Worm (Caenorhabditis elegans) whole organism, mixed stage, embryonic: ENCODE data around the gene F53G2.3.

ENCODE experiments used
- M03D4.4 ChIP-seq: sonication (generic microtip); optimal IDR thresholded peaks from 2 replicates; lab custom pipeline; 2017; ENCODE audit warnings: mild to moderate bottlenecking, missing genetic modification characterization, missing compliant biosample characterization
- bed-3 ChIP-seq: fragments of 200-800 bp; sonication (Bioruptor generic); optimal IDR thresholded peaks from 3 replicates; lab custom pipeline; 2018; ENCODE audit warnings: mild to moderate bottlenecking, missing genetic modification characterization, moderate library complexity, missing compliant biosample characterization
- ceh-39 ChIP-seq: fragments of 150-350 bp; optimal IDR thresholded peaks from 2 replicates; lab custom pipeline; 2014; ENCODE audit warnings: missing biosample characterization, missing genetic modification characterization
- ceh-43 ChIP-seq: fragments of 200-800 bp; sonication (Bioruptor generic); optimal IDR thresholded peaks from 2 replicates; lab custom pipeline; 2018; ENCODE audit warnings: mild to moderate bottlenecking, missing genetic modification characterization, moderate library complexity, missing compliant biosample characterization
- ceh-83 ChIP-seq: fragments of 200-800 bp; sonication (Bioruptor generic); optimal IDR thresholded peaks from 2 replicates; lab custom pipeline; 2018; ENCODE audit warnings: mild to moderate bottlenecking, missing genetic modification characterization, missing compliant biosample characterization
- ces-1 ChIP-seq: fragments of 150-350 bp; optimal IDR thresholded peaks from 2 replicates; lab custom pipeline; 2014; ENCODE audit warnings: missing biosample characterization, missing genetic modification reagents, missing genetic modification characterization
- cnd-1 ChIP-seq: fragments of 200-800 bp; sonication (Bioruptor generic); optimal IDR thresholded peaks from 2 replicates; lab custom pipeline; 2018; ENCODE audit warnings: mild to moderate bottlenecking, missing genetic modification characterization, missing compliant biosample characterization
- drap-1 ChIP-seq: fragments of 200-800 bp; sonication (Bioruptor generic); optimal IDR thresholded peaks from 3 replicates; lab custom pipeline; 2018; ENCODE audit warnings: mild to moderate bottlenecking, missing genetic modification characterization, missing compliant biosample characterization
- elt-1 ChIP-seq: sonication (generic microtip); optimal IDR thresholded peaks from 2 replicates; lab custom pipeline; 2017; ENCODE audit warnings: missing genetic modification characterization, mild to moderate bottlenecking, missing compliant biosample characterization, antibody characterized with exemption, moderate library complexity, borderline replicate concordance; ENCODE audit not compliant: insufficient read depth
- flh-1 ChIP-seq: fragments of 200-800 bp; sonication (Bioruptor generic); optimal IDR thresholded peaks from 2 replicates; lab custom pipeline; 2018; ENCODE audit warnings: mild to moderate bottlenecking, missing genetic modification characterization, moderate library complexity, missing compliant biosample characterization
- ham-2 ChIP-seq: fragments of 200-800 bp; sonication (Bioruptor generic); optimal IDR thresholded peaks from 2 replicates; lab custom pipeline; 2018; ENCODE audit warnings: mild to moderate bottlenecking, missing genetic modification characterization, missing compliant biosample characterization
- hlh-1 ChIP-seq: fragments of 150-350 bp; optimal IDR thresholded peaks from 2 replicates; lab custom pipeline; 2014; ENCODE audit warnings: missing biosample characterization, missing genetic modification reagents, missing genetic modification characterization
- lin-13 ChIP-seq: fragments of 150-350 bp; optimal IDR thresholded peaks from 2 replicates; lab custom pipeline; 2014; ENCODE audit warnings: missing biosample characterization, missing genetic modification characterization
- lin-32 ChIP-seq: fragments of 200-800 bp; sonication (Bioruptor generic); optimal IDR thresholded peaks from 2 replicates; lab custom pipeline; 2018; ENCODE audit warnings: mild to moderate bottlenecking, missing genetic modification characterization, missing compliant biosample characterization
- lsy-2 ChIP-seq: fragments of 150-350 bp; optimal IDR thresholded peaks from 2 replicates; lab custom pipeline; 2014; ENCODE audit warnings: missing biosample characterization, missing genetic modification characterization
- mab-5 ChIP-seq: fragments of 150-350 bp; optimal IDR thresholded peaks from 2 replicates; lab custom pipeline; 2014; ENCODE audit warnings: missing biosample characterization, missing genetic modification characterization
- mep-1 ChIP-seq: fragments of 150-350 bp; optimal IDR thresholded peaks from 2 replicates; lab custom pipeline; 2017; ENCODE audit warnings: missing biosample characterization, missing genetic modification reagents, missing genetic modification characterization, inconsistent platforms
- mls-2 ChIP-seq: sonication (generic microtip); optimal IDR thresholded peaks from 2 replicates; lab custom pipeline; 2016; ENCODE audit warnings: mild to moderate bottlenecking, missing genetic modification characterization, moderate library complexity, missing compliant biosample characterization
- nhr-12 ChIP-seq: fragments of 150-350 bp; optimal IDR thresholded peaks from 2 replicates; lab custom pipeline; 2014; ENCODE audit warnings: missing biosample characterization, missing genetic modification characterization
- nhr-2 ChIP-seq: fragments of 150-350 bp; optimal IDR thresholded peaks from 2 replicates; lab custom pipeline; 2014; ENCODE audit warnings: missing biosample characterization, missing genetic modification characterization
- nhr-237 ChIP-seq: fragments of 150-350 bp; optimal IDR thresholded peaks from 2 replicates; lab custom pipeline; 2014; ENCODE audit warnings: missing biosample characterization, missing genetic modification characterization
- nhr-76 ChIP-seq: sonication (generic microtip); optimal IDR thresholded peaks from 2 replicates; lab custom pipeline; 2017; ENCODE audit warnings: missing biosample characterization, missing genetic modification characterization
- pha-4 ChIP-seq: fragments of 150-350 bp; optimal IDR thresholded peaks from 2 replicates; lab custom pipeline; 2018; ENCODE audit warnings: missing biosample characterization, missing genetic modification reagents, missing genetic modification characterization
- sem-2 ChIP-seq: fragments of 200-800 bp; sonication (Bioruptor generic); optimal IDR thresholded peaks from 2 replicates; lab custom pipeline; 2018; ENCODE audit warnings: mild to moderate bottlenecking, missing genetic modification characterization, missing compliant biosample characterization
- snpc-4 ChIP-seq: fragments of 150-350 bp; optimal IDR thresholded peaks from 2 replicates; lab custom pipeline; 2014; ENCODE audit warnings: missing biosample characterization, missing genetic modification characterization
- sptf-1 ChIP-seq: sonication (generic microtip); optimal IDR thresholded peaks from 2 replicates; lab custom pipeline; 2017; ENCODE audit warnings: mild to moderate bottlenecking, missing genetic modification characterization, moderate library complexity, missing compliant biosample characterization
- tbx-8 ChIP-seq: fragments of 200-800 bp; sonication (Bioruptor generic); optimal IDR thresholded peaks from 2 replicates; lab custom pipeline; 2018; ENCODE audit warnings: mild to moderate bottlenecking, missing genetic modification characterization, moderate library complexity, missing compliant biosample characterization
- unc-120 ChIP-seq: sonication (generic microtip); optimal IDR thresholded peaks from 2 replicates; lab custom pipeline; 2017; ENCODE audit warnings: missing genetic modification characterization, missing compliant biosample characterization; ENCODE audit not compliant: poor library complexity, severe bottlenecking
- unc-39 ChIP-seq: fragments of 150-350 bp; optimal IDR thresholded peaks from 2 replicates; lab custom pipeline; 2014; ENCODE audit warnings: missing biosample characterization, missing genetic modification characterization
- unc-62 ChIP-seq: fragments of 150-350 bp; optimal IDR thresholded peaks from 2 replicates; lab custom pipeline; 2014; ENCODE audit warnings: missing biosample characterization, missing genetic modification reagents, missing genetic modification characterization
- zip-8 ChIP-seq: fragments of 150-350 bp; optimal IDR thresholded peaks from 2 replicates; lab custom pipeline; 2014; ENCODE audit warnings: missing biosample characterization, missing genetic modification characterization
- ztf-11 ChIP-seq: fragments of 150-350 bp; optimal IDR thresholded peaks from 2 replicates; lab custom pipeline; 2014; ENCODE audit warnings: missing biosample characterization, missing genetic modification characterization

The F53G2.3 gene

ce11 chrII:2454822-2455221 lies 25.4 kb upstream of the F53G2.3 start:
- peak; percentile 50 for TF ChIP-seq nhr-237 (tag; lab: Kevin White, UChicago)
- TF ChIP-seq pha-4 (tag; lab: Kevin White, UChicago) = peak; percentile 86
- TF ChIP-seq nhr-2 (tag; lab: Kevin White, UChicago) = peak; percentile 59
- TF ChIP-seq ztf-11 (tag; lab: Kevin White, UChicago) = no peak

ce11 chrII:2455931-2456576 lies 24.1 kb upstream of the F53G2.3 start:
- TF ChIP-seq lin-13 (tag; lab: Kevin White, UChicago) (peak; percentile 55), nhr-237 (tag; lab: Kevin White, UChicago) (no peak), lin-32 (GFP tag; lab: Kevin White, UChicago) (no peak), snpc-4 (tag; lab: Kevin White, UChicago) (no peak), flh-1 (GFP tag; lab: Kevin White, UChicago) (no peak), ham-2 (GFP tag; lab: Kevin White, UChicago) (no peak), lsy-2 (tag; lab: Kevin White, UChicago) (peak; percentile 79), M03D4.4 (no peak), nhr-76 (no peak), ces-1 (no peak), elt-1 (no peak), nhr-2 (tag; lab: Kevin White, UChicago) (no peak)

ce11 chrII:2456973-2457372 lies 23.2 kb upstream of the F53G2.3 start:
- no peak for TF ChIP-seq unc-120
- TF ChIP-seq lin-32 (GFP tag; lab: Kevin White, UChicago) = no peak
- TF ChIP-seq zip-8 = peak; percentile 15
- TF ChIP-seq nhr-237 (tag; lab: Kevin White, UChicago) = no peak
- TF ChIP-seq unc-62 (GFP tag; lab: Kevin White, UChicago) = no peak
- TF ChIP-seq ceh-43 (GFP tag; lab: Kevin White, UChicago) = no peak
- no peak for TF ChIP-seq tbx-8 (GFP tag; lab: Kevin White, UChicago)

ce11 chrII:2458881-2459280 lies 21.3 kb upstream of the F53G2.3 start, which contains the start of gene pqn-42:
Gene pqn-42 (minus strand): TSS chrII:2458981.
- TF ChIP-seq nhr-12 (tag; lab: Kevin White, UChicago) = no peak
- TF ChIP-seq cnd-1 (tag; lab: Kevin White, UChicago) = no peak
- TF ChIP-seq ces-1 = no peak
- TF ChIP-seq elt-1 = no peak
- TF ChIP-seq nhr-76 = no peak
- TF ChIP-seq nhr-2 (tag; lab: Kevin White, UChicago) = no peak
- no peak for TF ChIP-seq ceh-43 (GFP tag; lab: Kevin White, UChicago)
- TF ChIP-seq drap-1 = no peak
- no peak for TF ChIP-seq hlh-1 (tag; lab: Kevin White, UChicago)
- no peak for TF ChIP-seq ceh-83 (GFP tag; lab: Kevin White, UChicago)
- TF ChIP-seq nhr-237 (tag; lab: Kevin White, UChicago) = no peak
- no peak for TF ChIP-seq ham-2 (GFP tag; lab: Kevin White, UChicago)
- TF ChIP-seq lin-13 (tag; lab: Kevin White, UChicago) = no peak
- no peak for TF ChIP-seq ceh-39

- TF ChIP-seq tbx-8 (GFP tag; lab: Kevin White, UChicago) = no peak
- TF ChIP-seq sem-2 = no peak
- no peak for TF ChIP-seq cnd-1 (tag; lab: Kevin White, UChicago)
- TF ChIP-seq sptf-1 (tag; lab: Kevin White, UChicago) = no peak
- no peak for TF ChIP-seq unc-120
- no peak for TF ChIP-seq ham-2 (GFP tag; lab: Kevin White, UChicago)
- no peak for TF ChIP-seq lin-13 (tag; lab: Kevin White, UChicago)
- TF ChIP-seq nhr-76 = no peak
Observed at ce11 chrII:2468885-2469284, 11.3 kb upstream of the F53G2.3 start.

ce11 chrII:2473270-2473669 lies 6.9 kb upstream of the F53G2.3 start, which contains the start of gene tsr-1:
Gene tsr-1 (minus strand): TSS chrII:2473370.
- TF ChIP-seq mep-1 (tag; lab: Kevin White, UChicago) = no peak
- no peak for TF ChIP-seq nhr-2 (tag; lab: Kevin White, UChicago)
- TF ChIP-seq flh-1 (GFP tag; lab: Kevin White, UChicago) = no peak
- no peak for TF ChIP-seq sptf-1 (tag; lab: Kevin White, UChicago)
- TF ChIP-seq elt-1 = no peak
- TF ChIP-seq cnd-1 (tag; lab: Kevin White, UChicago) = no peak
- no peak for TF ChIP-seq mab-5 (tag; lab: Kevin White, UChicago)
- TF ChIP-seq nhr-237 (tag; lab: Kevin White, UChicago) = no peak
- TF ChIP-seq ceh-39 = no peak
- TF ChIP-seq ham-2 (GFP tag; lab: Kevin White, UChicago) = no peak
- no peak for TF ChIP-seq unc-39 (tag; lab: Kevin White, UChicago)
- no peak for TF ChIP-seq drap-1
- TF ChIP-seq bed-3 (GFP tag; lab: Kevin White, UChicago) = no peak
- TF ChIP-seq mls-2 = no peak
- TF ChIP-seq ztf-11 (tag; lab: Kevin White, UChicago) = no peak
- no peak for TF ChIP-seq nhr-12 (tag; lab: Kevin White, UChicago)
- no peak for TF ChIP-seq lin-13 (tag; lab: Kevin White, UChicago)
- TF ChIP-seq tbx-8 (GFP tag; lab: Kevin White, UChicago) = no peak
- TF ChIP-seq lin-32 (GFP tag; lab: Kevin White, UChicago) = no peak
